Fruit fly (Drosophila melanogaster): ENCODE results near the gene Obp19a.
"Not testable (repeated sequence)": the region's sequence is repeated elsewhere in the genome, so short reads cannot be mapped to it uniquely, and the experiment has no call there.

DNA sequence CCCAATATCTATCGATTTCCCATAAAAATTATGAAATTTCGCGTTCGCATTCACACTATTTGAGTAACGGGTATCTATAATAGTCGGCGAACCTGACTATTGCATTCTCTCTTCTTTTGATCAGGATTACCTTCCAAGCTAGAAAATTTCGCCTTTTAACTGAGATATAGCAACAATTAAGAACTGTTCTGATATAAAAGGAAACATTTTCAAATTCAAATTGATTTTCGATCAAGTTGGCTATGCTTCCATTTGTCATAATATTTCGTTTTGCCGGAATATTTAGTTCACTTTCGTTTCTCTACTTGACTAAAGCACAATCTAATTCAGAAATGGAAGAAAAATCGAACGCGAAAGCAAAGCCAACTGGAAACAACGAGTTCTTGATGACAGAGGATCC, 30.5 kb downstream of the Obp19a start, which contains the start of gene CG42578:
- not testable (repeated sequence) for TF ChIP-seq Smox (GFP tag; optimal IDR thresholded peaks at IDR 0.05); CG4318 (GFP tag; optimal IDR thresholded peaks at IDR 0.05); topi (GFP tag; optimal IDR thresholded peaks at IDR 0.05); net (GFP tag; optimal IDR thresholded peaks at IDR 0.05); Gug (GFP tag; IDR thresholded peaks at IDR 0.05); OdsH (GFP tag; optimal IDR thresholded peaks at IDR 0.05); Ets96B (tag; optimal IDR thresholded peaks at IDR 0.05)

All from whole organism, prepupa.